Worm (Caenorhabditis elegans) whole organism, L1 larva: ENCODE data around the gene bgnt-1.1.

Experiments
- C04F5.9 ChIP-seq: sonication (generic microtip); optimal IDR thresholded peaks from 2 replicates; lab custom pipeline; 2016; ENCODE audit warnings: missing genetic modification characterization, missing compliant biosample characterization
- C16A3.4 ChIP-seq: fragments of 150-350 bp; optimal IDR thresholded peaks from 2 replicates; lab custom pipeline; 2014; ENCODE audit warnings: missing biosample characterization, missing genetic modification characterization
- F16B12.6 ChIP-seq: fragments of 150-350 bp; optimal IDR thresholded peaks from 2 replicates; lab custom pipeline; 2014; ENCODE audit warnings: missing biosample characterization, missing genetic modification characterization
- alr-1 ChIP-seq: fragments of 200-800 bp; sonication (Bioruptor generic); optimal IDR thresholded peaks from 2 replicates; lab custom pipeline; 2018; ENCODE audit warnings: borderline replicate concordance, mild to moderate bottlenecking, missing genetic modification characterization, missing compliant biosample characterization
- ceh-63 ChIP-seq: fragments of 200-800 bp; sonication (Bioruptor generic); optimal IDR thresholded peaks from 2 replicates; lab custom pipeline; 2018; ENCODE audit warnings: mild to moderate bottlenecking, missing genetic modification characterization, missing compliant biosample characterization
- ceh-88 ChIP-seq: fragments of 200-800 bp; sonication (Bioruptor generic); IDR thresholded peaks from 2 replicates; pipeline ENCODE4 v1.3.6; 2022; ENCODE audit warnings: missing genetic modification characterization, missing compliant biosample characterization
- ceh-90 ChIP-seq: sonication (generic microtip); optimal IDR thresholded peaks from 2 replicates; lab custom pipeline; 2016; ENCODE audit warnings: missing genetic modification characterization, missing compliant biosample characterization
- dpl-1 ChIP-seq, 3 experiments: fragments of 150-350 bp in 2 of 3; sonication (generic microtip) in 1 of 3; optimal IDR thresholded peaks; 2 replicates each; lab custom pipeline; 2014 to 2017; ENCODE audit warnings: missing biosample characterization in 3 of 3, missing genetic modification characterization in 3 of 3, missing genetic modification reagents in 3 of 3
- dsc-1 ChIP-seq: sonication (generic microtip); optimal IDR thresholded peaks from 2 replicates; lab custom pipeline; 2016; ENCODE audit warnings: mild to moderate bottlenecking, missing genetic modification characterization, missing compliant biosample characterization
- efl-1 ChIP-seq, 4 experiments: fragments of 150-350 bp; optimal IDR thresholded peaks in 3 of 4; peaks in 1 of 4; 1 replicate in 1 of 4; 2 replicates in 3 of 4; lab custom pipeline; 2014; ENCODE audit warnings: missing biosample characterization in 2 of 4, missing genetic modification characterization in 2 of 4, missing genetic modification reagents in 2 of 4
- efl-3 ChIP-seq: fragments of 200-800 bp; sonication (Bioruptor generic); optimal IDR thresholded peaks from 2 replicates; lab custom pipeline; 2018; ENCODE audit warnings: mild to moderate bottlenecking, missing genetic modification characterization, missing compliant biosample characterization
- egl-13 ChIP-seq: sonication (generic microtip); optimal IDR thresholded peaks from 2 replicates; lab custom pipeline; 2016; ENCODE audit warnings: missing genotype, missing genetic modification reagents, missing genetic modification characterization, missing compliant biosample characterization
- egl-27 ChIP-seq, 2 experiments: fragments of 150-350 bp in 1 of 2; sonication (generic microtip); optimal IDR thresholded peaks; 3 replicates each; lab custom pipeline; 2017 to 2018; ENCODE audit warnings: missing biosample characterization in 2 of 2, missing genetic modification characterization in 2 of 2, missing genetic modification reagents in 2 of 2
- fkh-4 ChIP-seq: sonication (generic microtip); optimal IDR thresholded peaks from 2 replicates; lab custom pipeline; 2016; ENCODE audit warnings: missing compliant biosample characterization, missing genetic modification characterization, borderline replicate concordance
- grh-1 ChIP-seq: fragments of 200-800 bp; sonication (Bioruptor generic); IDR thresholded peaks from 2 replicates; pipeline ENCODE4 v1.3.6; 2022; ENCODE audit warnings: missing genetic modification reagents, missing genetic modification characterization, missing compliant biosample characterization
- hlh-17 ChIP-seq: fragments of 200-800 bp; sonication (Bioruptor generic); optimal IDR thresholded peaks from 2 replicates; lab custom pipeline; 2018; ENCODE audit warnings: missing genetic modification characterization, mild to moderate bottlenecking, missing compliant biosample characterization, moderate library complexity, borderline replicate concordance
- hlh-4 ChIP-seq: sonication (generic microtip); optimal IDR thresholded peaks from 2 replicates; lab custom pipeline; 2016; ENCODE audit warnings: mild to moderate bottlenecking, missing genetic modification characterization, missing compliant biosample characterization
- hpl-2 ChIP-seq: fragments of 150-350 bp; optimal IDR thresholded peaks from 2 replicates; lab custom pipeline; 2014; ENCODE audit warnings: missing biosample characterization, missing genetic modification reagents, missing genetic modification characterization
- isw-1 ChIP-seq: fragments of 200-800 bp; sonication (Bioruptor generic); IDR thresholded peaks from 2 replicates; pipeline ENCODE4 v1.3.6; 2022; ENCODE audit warnings: missing genetic modification characterization, missing compliant biosample characterization
- lin-13 ChIP-seq: fragments of 150-350 bp; optimal IDR thresholded peaks from 2 replicates; lab custom pipeline; 2014; ENCODE audit warnings: missing biosample characterization, missing genetic modification reagents, missing genetic modification characterization
- lin-14 ChIP-seq: fragments of 200-800 bp; sonication (Bioruptor generic); optimal IDR thresholded peaks from 2 replicates; lab custom pipeline; 2018; ENCODE audit warnings: mild to moderate bottlenecking, missing genetic modification characterization, moderate library complexity, missing compliant biosample characterization
- lin-35 ChIP-seq, 2 experiments: fragments of 150-350 bp; optimal IDR thresholded peaks; 2 replicates each; lab custom pipeline; 2014; ENCODE audit warnings: missing biosample characterization in 2 of 2, missing genetic modification characterization in 2 of 2, missing genetic modification reagents in 2 of 2
- lir-3 ChIP-seq: sonication (generic microtip); optimal IDR thresholded peaks from 2 replicates; lab custom pipeline; 2016; ENCODE audit warnings: mild to moderate bottlenecking, missing genetic modification characterization, moderate library complexity, missing compliant biosample characterization; ENCODE audit not compliant: poor library complexity
- lsy-2 ChIP-seq, 2 experiments: fragments of 150-350 bp; optimal IDR thresholded peaks; 2 replicates each; lab custom pipeline; 2014; ENCODE audit warnings: missing biosample characterization in 2 of 2, missing genetic modification characterization in 2 of 2
- mdl-1 ChIP-seq, 2 experiments: fragments of 150-350 bp; optimal IDR thresholded peaks; 2 replicates each; lab custom pipeline; 2014 to 2017; ENCODE audit warnings: missing biosample characterization in 2 of 2, missing genetic modification characterization in 2 of 2, inconsistent platforms in 1 of 2
- mef-2 ChIP-seq: fragments of 150-350 bp; optimal IDR thresholded peaks from 2 replicates; lab custom pipeline; 2014; ENCODE audit warnings: missing biosample characterization, missing genetic modification characterization
- nhr-12 ChIP-seq: sonication (generic microtip); optimal IDR thresholded peaks from 2 replicates; lab custom pipeline; 2017; ENCODE audit warnings: missing biosample characterization, missing genetic modification characterization
- nhr-19 ChIP-seq: fragments of 200-800 bp; sonication (Bioruptor generic); conservative IDR thresholded peaks from 2 replicates; pipeline ENCODE4 v1.3.6; 2022; ENCODE audit warnings: missing genetic modification characterization, missing compliant biosample characterization
- nhr-20 ChIP-seq: sonication (generic microtip); optimal IDR thresholded peaks from 2 replicates; lab custom pipeline; 2016; ENCODE audit warnings: mild to moderate bottlenecking, missing genetic modification characterization, missing compliant biosample characterization
- nhr-237 ChIP-seq: fragments of 150-350 bp; optimal IDR thresholded peaks from 2 replicates; lab custom pipeline; 2014; ENCODE audit warnings: missing biosample characterization, missing genetic modification characterization
- nhr-47 ChIP-seq: sonication (generic microtip); optimal IDR thresholded peaks from 2 replicates; lab custom pipeline; 2016; ENCODE audit warnings: mild to moderate bottlenecking, missing genetic modification characterization, moderate library complexity, missing compliant biosample characterization
- nhr-71 ChIP-seq: sonication (generic microtip); optimal IDR thresholded peaks from 2 replicates; lab custom pipeline; 2016; ENCODE audit warnings: mild to moderate bottlenecking, missing genetic modification characterization, moderate library complexity, missing compliant biosample characterization
- nhr-76 ChIP-seq: sonication (generic microtip); optimal IDR thresholded peaks from 2 replicates; lab custom pipeline; 2017; ENCODE audit warnings: missing biosample characterization, missing genetic modification characterization
- nhr-84 ChIP-seq: sonication (generic microtip); optimal IDR thresholded peaks from 2 replicates; lab custom pipeline; 2017; ENCODE audit warnings: missing biosample characterization, missing genetic modification characterization
- nhr-85 ChIP-seq: sonication (generic microtip); peaks from one replicate; lab custom pipeline; 2016; ENCODE audit warnings: missing genetic modification characterization, inconsistent platforms, missing compliant biosample characterization
- nhr-90 ChIP-seq: sonication (generic microtip); optimal IDR thresholded peaks from 2 replicates; lab custom pipeline; 2016; ENCODE audit warnings: mild to moderate bottlenecking, missing genetic modification characterization, missing compliant biosample characterization; ENCODE audit not compliant: poor library complexity
- pax-3 ChIP-seq: fragments of 200-800 bp; sonication (Bioruptor generic); optimal IDR thresholded peaks from 2 replicates; lab custom pipeline; 2018; ENCODE audit warnings: mild to moderate bottlenecking, missing genetic modification characterization, moderate library complexity, missing compliant biosample characterization
- pqm-1 ChIP-seq: sonication (generic microtip); optimal IDR thresholded peaks from 3 replicates; lab custom pipeline; 2017; ENCODE audit warnings: missing biosample characterization, missing genetic modification characterization
- skn-1 ChIP-seq: fragments of 150-350 bp; optimal IDR thresholded peaks from 2 replicates; lab custom pipeline; 2014; ENCODE audit warnings: missing biosample characterization, missing genetic modification characterization
- snu-23 ChIP-seq: sonication (generic microtip); optimal IDR thresholded peaks from 2 replicates; lab custom pipeline; 2016; ENCODE audit warnings: missing genetic modification characterization, missing compliant biosample characterization
- sox-4 ChIP-seq: sonication (generic microtip); optimal IDR thresholded peaks from 2 replicates; lab custom pipeline; 2016; ENCODE audit warnings: missing genetic modification characterization, missing compliant biosample characterization
- sup-37 ChIP-seq: fragments of 200-800 bp; sonication (Bioruptor generic); optimal IDR thresholded peaks from 2 replicates; lab custom pipeline; 2018; ENCODE audit warnings: mild to moderate bottlenecking, missing genetic modification characterization, missing compliant biosample characterization
- swsn-7 ChIP-seq: sonication (generic microtip); optimal IDR thresholded peaks from 2 replicates; lab custom pipeline; 2016; ENCODE audit warnings: missing genetic modification characterization, missing compliant biosample characterization
- unc-130 ChIP-seq: fragments of 150-350 bp; optimal IDR thresholded peaks from 2 replicates; lab custom pipeline; 2017; ENCODE audit warnings: missing biosample characterization, missing genetic modification characterization, inconsistent platforms
- unc-30 ChIP-seq: sonication (generic microtip); optimal IDR thresholded peaks from 2 replicates; lab custom pipeline; 2017; ENCODE audit warnings: missing biosample characterization, missing genetic modification characterization
- unc-86 ChIP-seq: sonication (generic microtip); optimal IDR thresholded peaks from 2 replicates; lab custom pipeline; 2016; ENCODE audit warnings: missing genetic modification characterization, missing compliant biosample characterization
- unc-98 ChIP-seq: fragments of 200-800 bp; sonication (Bioruptor generic); IDR thresholded peaks from 2 replicates; pipeline ENCODE4 v1.3.6; 2022; ENCODE audit warnings: missing genetic modification characterization, missing compliant biosample characterization
- xbp-1 ChIP-seq: sonication (generic microtip); optimal IDR thresholded peaks from 2 replicates; lab custom pipeline; 2016; ENCODE audit warnings: missing genetic modification characterization, missing compliant biosample characterization
- zag-1 ChIP-seq: fragments of 150-350 bp; optimal IDR thresholded peaks from 2 replicates; lab custom pipeline; 2014; ENCODE audit warnings: missing biosample characterization, missing genetic modification characterization
- zip-4 ChIP-seq: fragments of 200-800 bp; sonication (Bioruptor generic); optimal IDR thresholded peaks from 2 replicates; lab custom pipeline; 2018; ENCODE audit warnings: mild to moderate bottlenecking, missing genetic modification characterization, moderate library complexity, missing compliant biosample characterization
- ztf-11 ChIP-seq, 2 experiments: sonication (generic microtip); optimal IDR thresholded peaks; 2 replicates each; lab custom pipeline; 2016 to 2017; ENCODE audit warnings: missing genetic modification characterization in 2 of 2, missing biosample characterization in 1 of 2, missing compliant biosample characterization in 1 of 2
- ztf-4 ChIP-seq: fragments of 150-350 bp; optimal IDR thresholded peaks from 2 replicates; lab custom pipeline; 2014; ENCODE audit warnings: missing biosample characterization, missing genetic modification characterization

The bgnt-1.1 gene

ce11 chrIV:10503750-10504232 lies 31.2 kb downstream of the bgnt-1.1 start (continued):
- TF ChIP-seq lsy-2 (tag; optimal IDR thresholded peaks at IDR 0.05; lab: Kevin White, UChicago) (peak; percentile 11 to 65), nhr-90 (tag; lab: Kevin White, UChicago) (no peak), ceh-90 (tag; lab: Kevin White, UChicago) (no peak), hlh-17 (GFP tag; lab: Kevin White, UChicago) (no peak), nhr-19 (peak; percentile 47; the same call in 1 of the 2 replicates), ztf-11 (tag; optimal IDR thresholded peaks at IDR 0.05; lab: Kevin White, UChicago) (peak in 1 of 2 experiments; percentile 34), zip-4 (GFP tag; lab: Kevin White, UChicago) (no peak), nhr-20 (tag; lab: Kevin White, UChicago) (peak; percentile 59), unc-98 (GFP tag; lab: Robert Waterston, UW) (no peak), nhr-237 (tag; lab: Kevin White, UChicago) (no peak), hpl-2 (GFP tag; lab: Kevin White, UChicago) (no peak), alr-1 (tag; lab: Kevin White, UChicago) (no peak), snu-23 (peak; percentile 76), dsc-1 (peak; percentile 85), isw-1 (GFP tag; lab: Robert Waterston, UW) (peak; percentile 43), pqm-1 (tag; lab: Kevin White, UChicago) (no peak), grh-1 (GFP tag; lab: Robert Waterston, UW) (no peak), egl-13 (tag; lab: Kevin White, UChicago) (peak; percentile 71), nhr-84 (no peak), hlh-4 (tag; lab: Kevin White, UChicago) (no peak), lin-14 (GFP tag; lab: Kevin White, UChicago) (peak; percentile 94), nhr-85 (no peak), efl-3 (GFP tag; lab: Kevin White, UChicago) (no peak), lin-13 (GFP tag; lab: Kevin White, UChicago) (peak; percentile 33), mef-2 (peak; percentile 60), ceh-63 (GFP tag; lab: Kevin White, UChicago) (no peak), C16A3.4 (tag; lab: Kevin White, UChicago) (peak; percentile 16), fkh-4 (tag; lab: Kevin White, UChicago) (no peak), ztf-4 (tag; lab: Kevin White, UChicago) (peak; percentile 39), F16B12.6 (peak; percentile 23), skn-1 (peak; percentile 27), nhr-76 (no peak), nhr-71 (tag; lab: Kevin White, UChicago) (peak; percentile 88), xbp-1 (peak; percentile 40), unc-130 (tag; lab: Kevin White, UChicago) (no peak), nhr-47 (tag; lab: Kevin White, UChicago) (peak; percentile 73), efl-1 (optimal IDR thresholded peaks at IDR 0.05; lab: Kevin White, UChicago) (peak; percentile 41 to 44), efl-1 (GFP tag; optimal IDR thresholded peaks at IDR 0.05 in 1 of 2; lab: Kevin White, UChicago) (peak; percentile 12 to 23), zag-1 (peak; percentile 55), lin-35 (GFP tag; optimal IDR thresholded peaks at IDR 0.05; lab: Kevin White, UChicago) (peak; percentile 30 to 35), C04F5.9 (tag; lab: Kevin White, UChicago) (no peak), sup-37 (GFP tag; lab: Kevin White, UChicago) (no peak), ceh-88 (GFP tag; lab: Robert Waterston, UW) (0 out of 2 replicates have a peak, but pooled peaks have one; percentile 21), pax-3 (tag; lab: Kevin White, UChicago) (peak; percentile 41), swsn-7 (tag; lab: Kevin White, UChicago) (peak; percentile 69), egl-27 (tag; optimal IDR thresholded peaks at IDR 0.05; lab: Kevin White, UChicago) (no peak), dpl-1 (GFP tag; optimal IDR thresholded peaks at IDR 0.05; lab: Kevin White, UChicago) (no peak), nhr-12 (tag; lab: Kevin White, UChicago) (no peak), lir-3 (tag; lab: Kevin White, UChicago) (peak; percentile 14), mdl-1 (tag; optimal IDR thresholded peaks at IDR 0.05; lab: Kevin White, UChicago) (peak; percentile 9 to 56), unc-30 (tag; lab: Kevin White, UChicago) (no peak), sox-4 (no peak), unc-86 (peak; percentile 73)
